Fruit fly (Drosophila melanogaster) whole organism, embryonic: ENCODE data around the gene Tsp66A.

ENCODE experiments used
- Atf-2 ChIP-seq: fragments of 200-800 bp; sonication (Bioruptor generic); optimal IDR thresholded peaks from 2 replicates; lab custom pipeline; 2016; ENCODE audit warnings: missing biosample characterization, missing genetic modification characterization
- Blimp-1 ChIP-seq: fragments of 200-800 bp; sonication (Bioruptor generic); optimal IDR thresholded peaks from 3 replicates; lab custom pipeline; 2018; ENCODE audit warnings: missing biosample characterization, missing genetic modification characterization, mild to moderate bottlenecking, moderate library complexity, missing genetic modification reagents
- CG10267 ChIP-seq: fragments of 200-800 bp; sonication (Bioruptor generic); optimal IDR thresholded peaks from 2 replicates; lab custom pipeline; 2018; ENCODE audit warnings: missing biosample characterization, mild to moderate bottlenecking, missing genetic modification characterization, moderate library complexity
- CG10959 ChIP-seq: fragments of 200-800 bp; sonication (Bioruptor generic); IDR thresholded peaks from 2 replicates; pipeline ENCODE4 v1.3.6; 2022; ENCODE audit warnings: missing biosample characterization, missing genetic modification characterization
- CG11723 ChIP-seq: fragments of 200-800 bp; sonication (Bioruptor generic); optimal IDR thresholded peaks from 2 replicates; lab custom pipeline; 2017; ENCODE audit warnings: missing biosample characterization, mild to moderate bottlenecking, missing genetic modification characterization
- CG12299 ChIP-seq: fragments of 200-800 bp; sonication (Bioruptor generic); optimal IDR thresholded peaks from 2 replicates; lab custom pipeline; 2018; ENCODE audit warnings: missing biosample characterization, mild to moderate bottlenecking, missing genetic modification characterization
- CG12391 ChIP-seq: fragments of 200-800 bp; sonication (Bioruptor generic); optimal IDR thresholded peaks from 3 replicates; lab custom pipeline; 2018; ENCODE audit warnings: missing biosample characterization, mild to moderate bottlenecking, missing genetic modification characterization, moderate library complexity
- CG13296 ChIP-seq: fragments of 200-800 bp; sonication (Bioruptor generic); optimal IDR thresholded peaks from 3 replicates; lab custom pipeline; 2018; ENCODE audit warnings: missing biosample characterization, mild to moderate bottlenecking, missing genetic modification characterization
- CG14050 ChIP-seq: fragments of 200-800 bp; sonication (Bioruptor generic); IDR thresholded peaks from 3 replicates; pipeline ENCODE4 v1.3.6; 2022; ENCODE audit warnings: missing biosample characterization, missing genetic modification characterization
- CG15269 ChIP-seq: fragments of 200-800 bp; sonication (Bioruptor generic); optimal IDR thresholded peaks from 2 replicates; lab custom pipeline; 2018; ENCODE audit warnings: missing biosample characterization, mild to moderate bottlenecking, missing genetic modification characterization, moderate library complexity
- CG1603 ChIP-seq: fragments of 200-800 bp; sonication (Bioruptor generic); optimal IDR thresholded peaks from 2 replicates; lab custom pipeline; 2019; ENCODE audit warnings: missing biosample characterization, mild to moderate bottlenecking, missing genetic modification characterization, moderate library complexity
- CG18011 ChIP-seq: fragments of 200-800 bp; sonication (Bioruptor generic); optimal IDR thresholded peaks from 2 replicates; lab custom pipeline; 2017; ENCODE audit warnings: missing biosample characterization, missing genetic modification characterization, mild to moderate bottlenecking, moderate library complexity, missing genotype
- CG2116 ChIP-seq: fragments of 200-800 bp; sonication (Bioruptor generic); optimal IDR thresholded peaks from 3 replicates; lab custom pipeline; 2018; ENCODE audit warnings: missing biosample characterization, mild to moderate bottlenecking, missing genetic modification characterization
- CG2712 ChIP-seq: fragments of 200-800 bp; optimal IDR thresholded peaks from 3 replicates; lab custom pipeline; 2019; ENCODE audit warnings: missing biosample characterization, mild to moderate bottlenecking, missing genetic modification characterization, moderate library complexity
- CG30431 ChIP-seq: fragments of 200-800 bp; sonication (Bioruptor generic); optimal IDR thresholded peaks from 2 replicates; lab custom pipeline; 2017; ENCODE audit warnings: missing biosample characterization, missing genetic modification characterization
- CG32772 ChIP-seq: fragments of 200-800 bp; sonication (Bioruptor generic); IDR thresholded peaks from 2 replicates; pipeline ENCODE4 v1.3.6; 2022; ENCODE audit warnings: missing biosample characterization, missing genetic modification characterization
- CG33557 ChIP-seq: fragments of 200-800 bp; sonication (Bioruptor generic); optimal IDR thresholded peaks from 2 replicates; lab custom pipeline; 2019; ENCODE audit warnings: missing biosample characterization, mild to moderate bottlenecking, missing genetic modification characterization, moderate library complexity
- CG3407 ChIP-seq: fragments of 200-800 bp; sonication (Bioruptor generic); optimal IDR thresholded peaks from 2 replicates; lab custom pipeline; 2018; ENCODE audit warnings: missing biosample characterization, mild to moderate bottlenecking, missing genetic modification characterization
- CG34422 ChIP-seq: fragments of 200-800 bp; sonication (Bioruptor generic); IDR thresholded peaks from 3 replicates; pipeline ENCODE4 v1.3.6; 2022; ENCODE audit warnings: missing biosample characterization, missing genetic modification characterization
- CG4730 ChIP-seq: fragments of 200-800 bp; sonication (Bioruptor generic); IDR thresholded peaks from 2 replicates; pipeline ENCODE4 v1.3.6; 2022; ENCODE audit warnings: missing biosample characterization, missing genetic modification characterization
- CG4820 ChIP-seq: fragments of 200-800 bp; sonication (Bioruptor generic); optimal IDR thresholded peaks from 3 replicates; lab custom pipeline; 2016; ENCODE audit warnings: missing biosample characterization, missing genetic modification characterization
- CG4854 ChIP-seq: fragments of 200-800 bp; sonication (Bioruptor generic); optimal IDR thresholded peaks from 2 replicates; lab custom pipeline; 2016; ENCODE audit warnings: missing biosample characterization, missing genetic modification characterization, inconsistent platforms
- CG8089 ChIP-seq: fragments of 200-800 bp; sonication (Bioruptor generic); optimal IDR thresholded peaks from 3 replicates; lab custom pipeline; 2016; ENCODE audit warnings: missing biosample characterization, missing genetic modification characterization
- CG9932 ChIP-seq: fragments of 200-800 bp; sonication (Bioruptor generic); IDR thresholded peaks from 2 replicates; pipeline ENCODE4 v1.3.6; 2022; ENCODE audit warnings: missing biosample characterization, missing genetic modification characterization
- Deaf1 ChIP-seq: fragments of 200-800 bp; optimal IDR thresholded peaks from 3 replicates; lab custom pipeline; 2019; ENCODE audit warnings: missing biosample characterization, mild to moderate bottlenecking, missing genetic modification characterization, moderate library complexity
- Drgx ChIP-seq: fragments of 200-800 bp; sonication (Bioruptor generic); IDR thresholded peaks from 2 replicates; pipeline ENCODE4 v1.3.6; 2022; ENCODE audit warnings: missing biosample characterization, missing genetic modification characterization
- GATAe ChIP-seq: fragments of 200-800 bp; sonication (Bioruptor generic); conservative IDR thresholded peaks from 2 replicates; pipeline ENCODE4 v1.3.6; 2022; ENCODE audit warnings: missing biosample characterization, missing genetic modification characterization
- Gug ChIP-seq: fragments of 200-800 bp; sonication (Bioruptor generic); IDR thresholded peaks from 4 replicates; pipeline ENCODE4 v1.3.6; 2022; ENCODE audit warnings: missing biosample characterization, missing genetic modification characterization
- HmgZ ChIP-seq: fragments of 200-800 bp; sonication (Bioruptor generic); optimal IDR thresholded peaks from 2 replicates; lab custom pipeline; 2018; ENCODE audit warnings: missing biosample characterization, mild to moderate bottlenecking, missing genetic modification characterization
- Oli ChIP-seq: fragments of 200-800 bp; sonication (Bioruptor generic); optimal IDR thresholded peaks from 2 replicates; lab custom pipeline; 2018; ENCODE audit warnings: missing biosample characterization, mild to moderate bottlenecking, missing genetic modification characterization, moderate library complexity
- Ravus ChIP-seq: fragments of 200-800 bp; sonication (Bioruptor generic); IDR thresholded peaks from 2 replicates; pipeline ENCODE4 v1.3.6; 2022; ENCODE audit warnings: missing biosample characterization, missing genetic modification characterization
- Rx ChIP-seq: fragments of 200-800 bp; sonication (Bioruptor generic); IDR thresholded peaks from 2 replicates; pipeline ENCODE4 v1.3.6; 2022; ENCODE audit warnings: missing biosample characterization, missing genetic modification characterization
- ci ChIP-seq: fragments of 200-800 bp; sonication (Bioruptor generic); IDR thresholded peaks from 3 replicates; pipeline ENCODE4 v1.3.6; 2022; ENCODE audit warnings: missing biosample characterization, missing genetic modification characterization
- exex ChIP-seq: fragments of 200-800 bp; sonication (Bioruptor generic); optimal IDR thresholded peaks from 4 replicates; lab custom pipeline; 2018; ENCODE audit warnings: missing biosample characterization, mild to moderate bottlenecking, missing genetic modification characterization, moderate library complexity
- gem ChIP-seq: fragments of 200-800 bp; sonication (Bioruptor generic); optimal IDR thresholded peaks from 2 replicates; lab custom pipeline; 2019; ENCODE audit warnings: missing biosample characterization, mild to moderate bottlenecking, missing genetic modification characterization, moderate library complexity
- gro ChIP-seq: fragments of 200-800 bp; sonication (Bioruptor generic); optimal IDR thresholded peaks from 2 replicates; lab custom pipeline; 2016; ENCODE audit warnings: missing biosample characterization, missing genetic modification characterization
- hkb ChIP-seq, 2 experiments: fragments of 200-800 bp in 1 of 2; fragments of >200 bp in 1 of 2; sonication (Bioruptor generic) in 1 of 2; IDR thresholded peaks in 1 of 2; optimal IDR thresholded peaks in 1 of 2; 2 replicates each; pipeline versions ENCODE4 v1.3.6 to Lab custom; 2017 to 2022; ENCODE audit warnings: missing biosample characterization in 1 of 2, missing genetic modification characterization in 1 of 2
- knrl ChIP-seq: fragments of 200-800 bp; sonication (Bioruptor generic); IDR thresholded peaks from 3 replicates; pipeline ENCODE4 v1.3.6; 2022; ENCODE audit warnings: missing biosample characterization, missing genetic modification characterization; ENCODE audit not compliant: partially characterized antibody
- lmd ChIP-seq: fragments of 200-800 bp; sonication (Bioruptor generic); IDR thresholded peaks from 2 replicates; pipeline ENCODE4 v1.3.6; 2022; ENCODE audit warnings: missing biosample characterization, missing genetic modification characterization
- mirr ChIP-seq: fragments of 200-800 bp; sonication (Bioruptor generic); optimal IDR thresholded peaks from 3 replicates; lab custom pipeline; 2018; ENCODE audit warnings: missing biosample characterization, mild to moderate bottlenecking, missing genetic modification characterization
- nerfin-2 ChIP-seq: fragments of 200-800 bp; sonication (Bioruptor generic); IDR thresholded peaks from 2 replicates; pipeline ENCODE4 v1.3.6; 2022; ENCODE audit warnings: missing biosample characterization, missing genetic modification characterization; ENCODE audit not compliant: partially characterized antibody
- peb ChIP-seq: fragments of 200-800 bp; sonication (Bioruptor generic); IDR thresholded peaks from 2 replicates; pipeline ENCODE4 v1.3.6; 2022; ENCODE audit warnings: missing biosample characterization, missing genetic modification characterization
- salm ChIP-seq: fragments of 200-800 bp; sonication (Bioruptor generic); optimal IDR thresholded peaks from 2 replicates; lab custom pipeline; 2018; ENCODE audit warnings: missing biosample characterization, mild to moderate bottlenecking, missing genetic modification characterization
- scrt ChIP-seq: fragments of 200-800 bp; sonication (Bioruptor generic); optimal IDR thresholded peaks from 2 replicates; lab custom pipeline; 2018; ENCODE audit warnings: missing biosample characterization, mild to moderate bottlenecking, missing genetic modification characterization, moderate library complexity
- sob ChIP-seq: fragments of 200-800 bp; sonication (Bioruptor generic); IDR thresholded peaks from 2 replicates; pipeline ENCODE4 v1.3.6; 2022; ENCODE audit warnings: missing biosample characterization, missing genetic modification characterization
- ttk ChIP-seq: fragments of 200-800 bp; sonication (Bioruptor generic); IDR thresholded peaks from 2 replicates; pipeline ENCODE4 v2.1.2; 2022; ENCODE audit warnings: missing biosample characterization, missing genetic modification characterization
- zfh1 ChIP-seq: fragments of 200-800 bp; sonication (Bioruptor generic); IDR thresholded peaks from 3 replicates; pipeline ENCODE4 v1.3.6; 2022; ENCODE audit warnings: missing biosample characterization, missing genetic modification characterization

Tsp66A gene

DNA sequence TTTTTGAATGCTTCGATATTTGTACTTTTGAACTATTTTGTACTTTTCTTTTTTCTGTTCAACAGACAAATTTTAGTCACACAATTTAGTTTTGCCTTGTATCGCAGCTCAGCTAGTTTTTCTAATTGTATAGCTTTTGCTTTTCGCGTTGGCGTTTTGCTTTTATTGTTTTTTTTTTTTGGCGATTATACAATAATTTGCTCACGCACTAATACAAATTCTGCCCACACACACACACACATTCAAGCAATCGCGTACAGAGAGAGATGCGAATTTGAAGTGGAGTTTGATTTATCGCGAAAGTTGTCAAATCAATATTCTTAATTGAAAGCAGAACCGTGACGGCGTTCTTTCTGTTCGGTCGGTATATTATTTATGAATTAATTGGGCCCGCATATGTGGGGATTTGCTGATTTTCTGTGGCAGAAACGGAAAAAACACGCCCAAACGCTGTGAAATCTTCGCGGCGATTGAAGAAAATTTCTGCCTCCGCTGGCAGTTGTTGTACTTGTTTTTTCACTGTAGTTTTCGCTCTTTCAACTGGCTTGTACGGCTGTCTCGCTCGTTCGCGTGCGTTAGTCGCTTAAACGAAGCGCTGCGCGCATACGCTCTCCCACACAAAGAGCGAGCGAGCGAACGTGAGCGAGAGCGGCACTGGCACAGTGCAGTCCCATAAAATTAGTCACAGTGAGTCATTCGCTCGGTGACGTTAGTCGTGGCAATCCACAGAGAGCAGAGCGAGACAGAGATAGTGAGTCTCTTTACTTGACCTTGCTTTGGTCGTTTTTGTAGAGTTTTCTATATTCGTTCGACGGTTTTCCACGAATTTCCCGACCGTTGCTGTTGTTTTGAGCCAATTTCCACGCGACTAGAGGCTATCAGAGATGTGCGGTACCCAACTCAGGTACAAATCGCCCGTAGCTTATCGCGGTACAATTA lies 30.3 kb upstream of the Tsp66A start, which contains the start of gene Rac2 (continued):
- TF ChIP-seq CG3407 (GFP tag; lab: Kevin White, UChicago) (no peak), Gug (no peak; the same call in 3 of the 4 replicates), CG12391 (tag; lab: Kevin White, UChicago) (no peak), CG32772 (GFP tag; lab: Robert Waterston, UW) (peak; percentile 39; the same call in 1 of the 2 replicates), ci (0 out of 3 replicates have a peak, but pooled peaks have one; percentile 59), CG33557 (GFP tag; lab: Kevin White, UChicago) (peak; percentile 27), Deaf1 (peak; percentile 79), CG4854 (GFP tag; lab: Kevin White, UChicago) (peak; percentile 17), CG4730 (GFP tag; lab: Robert Waterston, UW) (no peak), CG14050 (no peak), scrt (GFP tag; lab: Kevin White, UChicago) (no peak), lmd (GFP tag; lab: Robert Waterston, UW) (0 out of 2 replicates have a peak, but pooled peaks have one; percentile 10), CG11723 (GFP tag; lab: Kevin White, UChicago) (no peak), CG18011 (GFP tag; lab: Kevin White, UChicago) (no peak), gem (tag; lab: Kevin White, UChicago) (peak; percentile 2), CG10959 (GFP tag; lab: Robert Waterston, UW) (no peak), HmgZ (tag; lab: Kevin White, UChicago) (peak; percentile 19), salm (tag; lab: Kevin White, UChicago) (peak; percentile 7), knrl (GFP tag; lab: Robert Waterston, UW) (peak; percentile 13; the same call in 1 of the 3 replicates), CG8089 (GFP tag; lab: Kevin White, UChicago) (no peak), gro (GFP tag; lab: Kevin White, UChicago) (peak; percentile 12), CG2116 (GFP tag; lab: Kevin White, UChicago) (no peak), CG30431 (GFP tag; lab: Kevin White, UChicago) (no peak), peb (no peak), ttk (GFP tag; lab: Robert Waterston, UW) (no peak), Oli (tag; lab: Kevin White, UChicago) (no peak), CG10267 (tag; lab: Kevin White, UChicago) (no peak), sob (GFP tag; lab: Robert Waterston, UW) (peak; percentile 45; the same call in 1 of the 2 replicates), exex (tag; lab: Kevin White, UChicago) (peak; percentile 26), GATAe (GFP tag; lab: Robert Waterston, UW) (no peak), Rx (0 out of 2 replicates have a peak, but pooled peaks have one; percentile 16), CG34422 (GFP tag; lab: Robert Waterston, UW) (0 out of 3 replicates have a peak, but pooled peaks have one; percentile 14), CG4820 (GFP tag; lab: Kevin White, UChicago) (no peak), CG15269 (tag; lab: Kevin White, UChicago) (peak; percentile 5), CG1603 (tag; lab: Kevin White, UChicago) (peak; percentile 1), zfh1 (no peak), mirr (GFP tag; lab: Kevin White, UChicago) (peak; percentile 48), Drgx (peak; percentile 22), CG9932 (GFP tag; lab: Robert Waterston, UW) (peak; percentile 52), CG12299 (tag; lab: Kevin White, UChicago) (peak; percentile 2), CG13296 (GFP tag; lab: Kevin White, UChicago) (peak; percentile 31), Blimp-1 (GFP tag; lab: Kevin White, UChicago) (no peak), Atf-2 (GFP tag; lab: Kevin White, UChicago) (no peak), hkb (optimal IDR thresholded peaks at IDR 0.05; lab: Kevin White, UChicago) (no peak), hkb (GFP tag; IDR thresholded peaks at IDR 0.05; lab: Robert Waterston, UW) (peak; percentile 45), CG2712 (tag; lab: Kevin White, UChicago) (peak; percentile 23), nerfin-2 (GFP tag; lab: Robert Waterston, UW) (no peak), Ravus (no peak)
